Worm (Caenorhabditis elegans): Measurements from ENCODE around the gene mig-13.

Gene mig-13

DNA sequence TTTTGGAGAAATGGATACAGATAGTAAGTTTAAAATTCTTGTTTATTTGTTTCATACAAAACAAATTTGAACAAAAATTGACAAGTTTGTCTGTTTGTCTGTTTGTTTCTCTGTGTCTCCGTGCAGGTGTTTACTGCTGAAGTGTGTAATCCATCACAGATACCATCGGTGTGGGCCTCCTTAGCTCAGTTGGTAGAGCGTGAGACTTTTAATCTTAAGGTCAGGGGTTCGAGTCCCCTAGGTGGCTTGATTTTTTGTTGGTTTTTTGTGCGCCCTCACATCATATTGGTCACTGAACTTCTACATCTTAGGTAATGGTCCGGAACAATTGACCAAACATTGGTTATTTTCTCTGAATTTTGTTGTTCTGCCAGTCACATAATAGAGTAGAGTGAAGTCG is 11.0 kb downstream of the mig-13 start (continued):
- TF ChIP-seq nhr-67 (tag; optimal IDR thresholded peaks at IDR 0.05) = no peak
- TF ChIP-seq zag-1 (tag; optimal IDR thresholded peaks at IDR 0.05) = no peak
- TF ChIP-seq ztf-4 (tag; optimal IDR thresholded peaks at IDR 0.05) = no peak
- no peak for TF ChIP-seq ceh-16 (tag; optimal IDR thresholded peaks at IDR 0.05)
- no peak for TF ChIP-seq daf-12 (tag; optimal IDR thresholded peaks at IDR 0.05)
- no peak for TF ChIP-seq nhr-237 (tag; optimal IDR thresholded peaks at IDR 0.05)
- TF ChIP-seq nhr-28 (tag; optimal IDR thresholded peaks at IDR 0.05) = no peak
- no peak for TF ChIP-seq fos-1 (tag; optimal IDR thresholded peaks at IDR 0.05)
- no peak for TF ChIP-seq eor-1 (tag; optimal IDR thresholded peaks at IDR 0.05)
- TF ChIP-seq pqm-1 (tag; optimal IDR thresholded peaks at IDR 0.05) = no peak
- TF ChIP-seq aly-2 (tag; optimal IDR thresholded peaks at IDR 0.05) = no peak
- TF ChIP-seq mml-1 (tag; optimal IDR thresholded peaks at IDR 0.05) = no peak

DNA sequence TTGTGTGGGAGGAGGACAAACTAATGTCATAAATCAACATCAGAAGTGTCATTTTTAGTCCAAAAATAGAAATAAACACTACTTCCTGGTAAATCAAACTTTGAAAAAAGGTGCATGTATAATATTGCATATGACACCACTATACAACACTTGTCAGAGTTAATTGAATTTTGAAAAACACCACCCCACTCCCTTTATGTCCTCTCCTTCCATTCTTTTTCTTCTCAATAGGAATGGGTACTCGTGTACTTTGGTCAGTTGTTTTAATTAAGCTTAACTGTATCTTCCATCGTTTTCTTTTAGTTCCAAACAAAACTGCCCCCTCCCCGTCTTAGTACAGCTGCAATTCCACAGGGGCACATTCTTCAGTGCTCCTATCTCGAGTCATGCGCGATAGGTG is 12.4 kb downstream of the mig-13 start:
- no peak for TF ChIP-seq nhr-67 (tag; optimal IDR thresholded peaks at IDR 0.05)
- TF ChIP-seq lsy-12 (tag; optimal IDR thresholded peaks at IDR 0.05) = no peak
- TF ChIP-seq nhr-28 (tag; optimal IDR thresholded peaks at IDR 0.05) = no peak
- TF ChIP-seq aly-2 (tag; optimal IDR thresholded peaks at IDR 0.05) = no peak
- TF ChIP-seq ceh-28 (tag; optimal IDR thresholded peaks at IDR 0.05) = no peak
- no peak for TF ChIP-seq mml-1 (tag; optimal IDR thresholded peaks at IDR 0.05)
- no peak for TF ChIP-seq elt-1 (tag; optimal IDR thresholded peaks at IDR 0.05)

DNA sequence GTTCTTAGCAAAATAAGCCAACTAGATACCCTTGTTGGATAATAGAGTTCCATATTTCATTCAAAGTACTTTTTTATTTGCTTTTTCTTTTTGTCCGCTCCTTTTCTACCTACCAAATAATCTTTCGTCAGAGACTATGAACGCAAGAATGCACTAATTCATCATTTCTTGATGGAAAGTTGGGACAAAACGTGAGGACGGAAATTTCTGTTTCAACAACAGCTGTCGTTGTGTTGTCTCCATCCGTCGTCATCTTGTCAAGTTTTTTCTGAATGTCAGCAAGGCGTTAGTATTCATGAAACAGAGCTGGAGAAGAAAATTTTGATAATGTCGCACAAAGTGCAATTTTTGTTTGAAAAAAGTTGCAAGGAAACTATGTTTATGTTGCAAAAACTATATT is 15.2 kb downstream of the mig-13 start:
- TF ChIP-seq lin-39 (tag; optimal IDR thresholded peaks at IDR 0.05) = peak; percentile 33
- peak; percentile 0 for TF ChIP-seq nfya-1 (tag; optimal IDR thresholded peaks at IDR 0.05; ENCODE audit: insufficient read depth)
- TF ChIP-seq nhr-43 (tag; optimal IDR thresholded peaks at IDR 0.05; ENCODE audit: poor library complexity, severe bottlenecking) = no peak

DNA sequence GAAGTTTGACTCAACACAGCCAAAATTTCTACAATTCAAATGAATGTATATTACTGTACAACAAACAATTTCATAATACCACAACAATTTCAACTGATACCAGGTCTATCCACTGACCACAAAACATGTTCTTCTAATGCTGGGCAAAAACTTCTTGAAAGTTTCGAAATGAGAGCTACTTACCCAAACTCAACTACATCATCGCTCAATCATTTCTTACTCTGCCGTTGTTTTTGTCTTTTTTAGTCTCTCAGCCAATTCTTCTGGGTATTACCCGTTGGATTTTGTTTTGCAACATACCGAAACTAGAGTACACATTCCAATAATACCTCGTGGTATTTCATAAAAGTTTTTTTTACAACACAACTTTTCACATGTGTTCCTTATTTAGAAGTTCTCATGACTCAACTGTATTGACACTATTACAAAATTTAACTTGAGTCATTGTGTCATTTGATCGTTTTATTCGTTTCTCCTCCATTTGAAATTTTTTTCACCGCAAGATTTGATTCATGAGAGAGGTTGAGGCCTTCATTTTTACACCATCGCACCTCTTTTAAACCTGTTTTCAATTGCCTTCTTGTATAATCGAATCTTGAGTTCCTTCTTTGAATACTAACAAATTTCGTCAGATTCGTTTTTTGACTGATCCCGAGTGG is 16.7 kb downstream of the mig-13 start, which contains the start of gene F43C9.2:
TSS of gene F43C9.2 (plus strand) at position 497 of the 659 bp plus-strand sequence.
- TF ChIP-seq nhr-76 (tag; optimal IDR thresholded peaks at IDR 0.05) (no peak), fos-1 (tag; optimal IDR thresholded peaks at IDR 0.05) (no peak), sea-2 (GFP tag; optimal IDR thresholded peaks at IDR 0.05) (no peak), ztf-11 (tag; optimal IDR thresholded peaks at IDR 0.05) (no peak), nhr-237 (tag; optimal IDR thresholded peaks at IDR 0.05) (no peak), nhr-43 (tag; optimal IDR thresholded peaks at IDR 0.05; ENCODE audit: poor library complexity, severe bottlenecking) (no peak), nhr-77 (tag; optimal IDR thresholded peaks at IDR 0.05) (no peak), skn-1 (tag; optimal IDR thresholded peaks at IDR 0.05) (no peak), lsy-12 (tag; optimal IDR thresholded peaks at IDR 0.05) (no peak), ceh-9 (tag; optimal IDR thresholded peaks at IDR 0.05) (no peak), nfya-1 (tag; optimal IDR thresholded peaks at IDR 0.05; ENCODE audit: insufficient read depth) (no peak), elt-1 (tag; optimal IDR thresholded peaks at IDR 0.05) (no peak)

ce11 chrX:4782197-4782596 is 17.7 kb downstream of the mig-13 start, which contains the start of gene hum-10:
Gene hum-10, minus strand, starts transcription at chrX:4782297.
- TF ChIP-seq ceh-16 (tag; optimal IDR thresholded peaks at IDR 0.05) (no peak), ceh-28 (tag; optimal IDR thresholded peaks at IDR 0.05) (no peak), ceh-82 (tag; optimal IDR thresholded peaks at IDR 0.05) (no peak), ztf-11 (tag; optimal IDR thresholded peaks at IDR 0.05) (no peak), lin-39 (tag; optimal IDR thresholded peaks at IDR 0.05) (no peak), nhr-23 (tag; optimal IDR thresholded peaks at IDR 0.05) (no peak), nhr-28 (tag; optimal IDR thresholded peaks at IDR 0.05) (no peak), hmg-11 (tag; optimal IDR thresholded peaks at IDR 0.05) (no peak), ceh-9 (tag; optimal IDR thresholded peaks at IDR 0.05) (no peak), fos-1 (tag; optimal IDR thresholded peaks at IDR 0.05) (no peak), nhr-25 (tag; optimal IDR thresholded peaks at IDR 0.05) (no peak), ZK546.5 (tag; optimal IDR thresholded peaks at IDR 0.05) (no peak), R02D3.7 (tag; optimal IDR thresholded peaks at IDR 0.05) (no peak), jun-1 (tag; optimal IDR thresholded peaks at IDR 0.05) (no peak), nhr-12 (tag; optimal IDR thresholded peaks at IDR 0.05) (no peak), pqm-1 (tag; optimal IDR thresholded peaks at IDR 0.05) (no peak), mdl-1 (tag; optimal IDR thresholded peaks at IDR 0.05) (no peak), nhr-76 (tag; optimal IDR thresholded peaks at IDR 0.05) (no peak), tbx-2 (tag; optimal IDR thresholded peaks at IDR 0.05) (no peak)
